Worm (Caenorhabditis elegans) whole organism, L4 larva: ENCODE measurements around the gene slc-25A32.

Experiments used
- ZK546.5 ChIP-seq, 2 experiments: sonication (generic microtip); optimal IDR thresholded peaks; 2 replicates each; lab custom pipeline; 2017; ENCODE audit warnings: missing biosample characterization in 2 of 2, missing genetic modification characterization in 2 of 2
- aha-1 ChIP-seq: fragments of 150-350 bp; peaks from one replicate; lab custom pipeline; 2014; ENCODE audit warnings: missing biosample characterization, missing genetic modification characterization
- ceh-28 ChIP-seq: fragments of 150-350 bp; optimal IDR thresholded peaks from 2 replicates; lab custom pipeline; 2014; ENCODE audit warnings: missing biosample characterization, missing genetic modification reagents, missing genetic modification characterization
- daf-12 ChIP-seq: fragments of 150-350 bp; optimal IDR thresholded peaks from 2 replicates; lab custom pipeline; 2014; ENCODE audit warnings: missing biosample characterization, missing genetic modification reagents, missing genetic modification characterization
- dpl-1 ChIP-seq: fragments of 150-350 bp; optimal IDR thresholded peaks from 2 replicates; lab custom pipeline; 2014; ENCODE audit warnings: missing biosample characterization, missing genetic modification reagents, missing genetic modification characterization
- lin-15B ChIP-seq: fragments of 150-350 bp; sonication (generic microtip); optimal IDR thresholded peaks from 3 replicates; lab custom pipeline; 2014; ENCODE audit warnings: missing biosample characterization, missing genetic modification characterization
- madf-9 ChIP-seq: fragments of 200-800 bp; sonication (Bioruptor generic); conservative IDR thresholded peaks from 2 replicates; pipeline ENCODE4 v1.3.6; 2022; ENCODE audit warnings: missing genetic modification reagents, missing genetic modification characterization, missing compliant biosample characterization
- nhr-42 ChIP-seq: fragments of 200-800 bp; sonication (Bioruptor generic); IDR thresholded peaks from 2 replicates; pipeline ENCODE4 v1.3.6; 2022; ENCODE audit warnings: missing genetic modification characterization, missing compliant biosample characterization
- pqm-1 ChIP-seq: sonication (generic microtip); optimal IDR thresholded peaks from 2 replicates; lab custom pipeline; 2017; ENCODE audit warnings: missing biosample characterization, missing genetic modification characterization
- skn-1 ChIP-seq: fragments of 150-350 bp; optimal IDR thresholded peaks from 2 replicates; lab custom pipeline; 2014; ENCODE audit warnings: missing biosample characterization, missing genetic modification characterization
- tag-97 ChIP-seq: fragments of 200-800 bp; sonication (Bioruptor generic); IDR thresholded peaks from 2 replicates; pipeline ENCODE4 v1.3.6; 2022; ENCODE audit warnings: missing genetic modification characterization, missing compliant biosample characterization
- unc-62 ChIP-seq, 3 experiments: fragments of 150-350 bp in 1 of 3; sonication (generic microtip); optimal IDR thresholded peaks in 2 of 3; peaks in 1 of 3; 1 replicate in 1 of 3; 2 replicates in 2 of 3; lab custom pipeline; 2014 to 2017; ENCODE audit warnings: missing biosample characterization in 3 of 3, missing genetic modification characterization in 3 of 3, missing genetic modification reagents in 3 of 3, missing genotype in 1 of 3

DNA sequence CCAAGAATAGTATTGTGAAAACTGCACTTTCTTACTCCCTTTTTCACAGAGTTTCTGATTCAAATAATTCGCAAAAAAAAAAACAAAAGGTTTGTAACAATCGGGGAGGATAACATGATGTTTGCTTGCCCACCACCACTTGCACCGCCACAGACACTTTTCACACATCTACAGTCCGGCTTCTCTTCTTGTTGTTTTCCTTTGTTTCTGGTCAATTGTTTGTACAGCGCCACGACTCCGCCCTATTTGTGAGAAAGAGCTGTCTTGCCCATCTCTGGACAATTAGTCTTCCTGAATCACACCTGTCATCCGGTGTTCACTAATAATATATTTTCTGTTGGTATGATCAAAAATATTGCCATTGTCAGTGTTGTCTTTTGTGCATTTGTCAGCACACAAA lies 45.1 kb upstream of the slc-25A32 start, which contains the start of gene M110.9:
- TF ChIP-seq unc-62 (GFP tag; optimal IDR thresholded peaks at IDR 0.05 in 1 of 2; lab: Kevin White, UChicago) (no peak), unc-62 (tag; optimal IDR thresholded peaks at IDR 0.05; lab: Kevin White, UChicago) (no peak), lin-15B (no peak), tag-97 (no peak), pqm-1 (tag; lab: Kevin White, UChicago) (no peak), madf-9 (GFP tag; lab: Robert Waterston, UW) (no peak), dpl-1 (GFP tag; lab: Kevin White, UChicago) (no peak), aha-1 (tag; lab: Kevin White, UChicago) (no peak), daf-12 (no peak), nhr-42 (no peak), ZK546.5 (tag; optimal IDR thresholded peaks at IDR 0.05; lab: Kevin White, UChicago) (no peak), skn-1 (tag; lab: Kevin White, UChicago) (no peak), ceh-28 (tag; lab: Kevin White, UChicago) (no peak)
